Worm (Caenorhabditis elegans) whole organism, late embryonic: ENCODE results near the gene ogr-2.

ENCODE experiments used
- F13H6.1 ChIP-seq: sonication (generic microtip); optimal IDR thresholded peaks from 2 replicates; lab custom pipeline; 2016; ENCODE audit warnings: missing genetic modification characterization, missing compliant biosample characterization
- K09A11.1 ChIP-seq: sonication (generic microtip); optimal IDR thresholded peaks from 2 replicates; lab custom pipeline; 2017; ENCODE audit warnings: antibody characterized with exemption, mild to moderate bottlenecking, missing genetic modification characterization, missing compliant biosample characterization; ENCODE audit not compliant: insufficient read depth
- T23F11.4 ChIP-seq: fragments of 200-800 bp; sonication (Bioruptor generic); optimal IDR thresholded peaks from 2 replicates; lab custom pipeline; 2018; ENCODE audit warnings: mild to moderate bottlenecking, missing genetic modification characterization, missing compliant biosample characterization
- Y22D7AL.16 ChIP-seq: sonication (generic microtip); optimal IDR thresholded peaks from 2 replicates; lab custom pipeline; 2016; ENCODE audit warnings: missing genetic modification characterization, missing compliant biosample characterization
- ahr-1 ChIP-seq: sonication (generic microtip); optimal IDR thresholded peaks from 2 replicates; lab custom pipeline; 2016; ENCODE audit warnings: missing genetic modification characterization, missing compliant biosample characterization
- ama-1 ChIP-seq: fragments of 150-350 bp; optimal IDR thresholded peaks from 2 replicates; lab custom pipeline; 2014
- ceh-18 ChIP-seq: sonication (generic microtip); optimal IDR thresholded peaks from 2 replicates; lab custom pipeline; 2016; ENCODE audit warnings: missing genetic modification characterization, missing compliant biosample characterization
- ceh-2 ChIP-seq: sonication (generic microtip); optimal IDR thresholded peaks from 2 replicates; lab custom pipeline; 2016; ENCODE audit warnings: missing genotype, missing genetic modification characterization, missing compliant biosample characterization
- ceh-22 ChIP-seq: sonication (generic microtip); optimal IDR thresholded peaks from 2 replicates; lab custom pipeline; 2017; ENCODE audit warnings: missing biosample characterization, missing genetic modification characterization
- ceh-24 ChIP-seq: sonication (generic microtip); optimal IDR thresholded peaks from 2 replicates; lab custom pipeline; 2016; ENCODE audit warnings: mild to moderate bottlenecking, missing genetic modification characterization, missing compliant biosample characterization
- ceh-31 ChIP-seq: sonication (generic microtip); optimal IDR thresholded peaks from 2 replicates; lab custom pipeline; 2016; ENCODE audit warnings: missing genetic modification characterization, missing compliant biosample characterization
- ceh-45 ChIP-seq: fragments of 200-800 bp; sonication (Bioruptor generic); IDR thresholded peaks from 2 replicates; pipeline ENCODE4 v1.3.6; 2022; ENCODE audit warnings: missing genetic modification reagents, missing genetic modification characterization, missing compliant biosample characterization
- ceh-48 ChIP-seq: sonication (generic microtip); optimal IDR thresholded peaks from 2 replicates; lab custom pipeline; 2016; ENCODE audit warnings: missing genetic modification characterization, inconsistent platforms, missing compliant biosample characterization
- dmd-4 ChIP-seq: sonication (generic microtip); optimal IDR thresholded peaks from 2 replicates; lab custom pipeline; 2016; ENCODE audit warnings: borderline replicate concordance, missing genetic modification characterization, missing compliant biosample characterization
- elt-4 ChIP-seq: sonication (generic microtip); optimal IDR thresholded peaks from 2 replicates; lab custom pipeline; 2016; ENCODE audit warnings: missing genetic modification characterization, missing compliant biosample characterization
- ets-4 ChIP-seq: sonication (generic microtip); optimal IDR thresholded peaks from 2 replicates; lab custom pipeline; 2016; ENCODE audit warnings: missing genetic modification characterization, missing compliant biosample characterization
- gmeb-2 ChIP-seq: sonication (generic microtip); optimal IDR thresholded peaks from 2 replicates; lab custom pipeline; 2016; ENCODE audit warnings: missing genetic modification characterization, inconsistent platforms, missing compliant biosample characterization
- hlh-15 ChIP-seq: sonication (generic microtip); optimal IDR thresholded peaks from 2 replicates; lab custom pipeline; 2016; ENCODE audit warnings: missing genetic modification characterization, missing compliant biosample characterization
- hlh-30 ChIP-seq: sonication (generic microtip); optimal IDR thresholded peaks from 2 replicates; lab custom pipeline; 2017; ENCODE audit warnings: antibody characterized with exemption, missing genetic modification characterization, missing compliant biosample characterization; ENCODE audit not compliant: insufficient read depth
- hlh-8 ChIP-seq: sonication (generic microtip); optimal IDR thresholded peaks from 2 replicates; lab custom pipeline; 2016; ENCODE audit warnings: missing genotype, missing genetic modification characterization, missing compliant biosample characterization
- madf-2 ChIP-seq: sonication (generic microtip); optimal IDR thresholded peaks from 2 replicates; lab custom pipeline; 2017; ENCODE audit warnings: missing genetic modification characterization, missing compliant biosample characterization
- nfya-1 ChIP-seq: sonication (generic microtip); optimal IDR thresholded peaks from 2 replicates; lab custom pipeline; 2017; ENCODE audit warnings: missing genetic modification characterization, mild to moderate bottlenecking, missing compliant biosample characterization, antibody characterized with exemption, moderate library complexity
- nhr-11 ChIP-seq: fragments of 150-350 bp; optimal IDR thresholded peaks from 2 replicates; lab custom pipeline; 2014; ENCODE audit warnings: missing biosample characterization, missing genetic modification characterization
- nhr-232 ChIP-seq: sonication (generic microtip); optimal IDR thresholded peaks from 2 replicates; lab custom pipeline; 2016; ENCODE audit warnings: missing genetic modification characterization, missing compliant biosample characterization
- pat-9 ChIP-seq: fragments of 200-800 bp; sonication (Bioruptor generic); optimal IDR thresholded peaks from 2 replicates; lab custom pipeline; 2018; ENCODE audit warnings: mild to moderate bottlenecking, missing genetic modification characterization, moderate library complexity, missing compliant biosample characterization
- pqm-1 ChIP-seq: sonication (generic microtip); optimal IDR thresholded peaks from 2 replicates; lab custom pipeline; 2016; ENCODE audit warnings: missing genetic modification characterization, missing compliant biosample characterization
- rnt-1 ChIP-seq: sonication (generic microtip); optimal IDR thresholded peaks from 2 replicates; lab custom pipeline; 2016; ENCODE audit warnings: missing genetic modification characterization, missing compliant biosample characterization
- tbx-7 ChIP-seq: sonication (generic microtip); optimal IDR thresholded peaks from 2 replicates; lab custom pipeline; 2016; ENCODE audit warnings: missing genotype, missing genetic modification characterization, missing compliant biosample characterization
- unc-3 ChIP-seq, 2 experiments: fragments of 200-800 bp in 1 of 2; sonication (Bioruptor generic) in 1 of 2; sonication (generic microtip) in 1 of 2; conservative IDR thresholded peaks in 1 of 2; optimal IDR thresholded peaks in 1 of 2; 2 replicates each; pipeline versions ENCODE4 v1.3.6 to Lab custom; 2016 to 2022; ENCODE audit warnings: missing compliant biosample characterization in 2 of 2, missing genetic modification characterization in 2 of 2, missing genetic modification reagents in 1 of 2
- unc-42 ChIP-seq: sonication (generic microtip); optimal IDR thresholded peaks from 2 replicates; lab custom pipeline; 2016; ENCODE audit warnings: missing genotype, missing genetic modification characterization, missing compliant biosample characterization
- unc-55 ChIP-seq: sonication (generic microtip); optimal IDR thresholded peaks from 2 replicates; lab custom pipeline; 2017; ENCODE audit warnings: missing biosample characterization, missing genetic modification reagents, missing genetic modification characterization
- zip-5 ChIP-seq: sonication (generic microtip); optimal IDR thresholded peaks from 2 replicates; lab custom pipeline; 2016; ENCODE audit warnings: missing genetic modification characterization, missing compliant biosample characterization
- ztf-16 ChIP-seq: sonication (generic microtip); optimal IDR thresholded peaks from 2 replicates; lab custom pipeline; 2017; ENCODE audit warnings: missing genetic modification characterization, missing compliant biosample characterization

Gene ogr-2

ce11 chrII:10033163-10033871 is 7.6 kb upstream of the ogr-2 start, which contains the start of gene mtcu-2 (continued):
- TF ChIP-seq pqm-1 (tag; lab: Kevin White, UChicago) (peak; percentile 5), zip-5 (tag; lab: Kevin White, UChicago) (peak; percentile 10), ets-4 (tag; lab: Kevin White, UChicago) (peak; percentile 74)

DNA sequence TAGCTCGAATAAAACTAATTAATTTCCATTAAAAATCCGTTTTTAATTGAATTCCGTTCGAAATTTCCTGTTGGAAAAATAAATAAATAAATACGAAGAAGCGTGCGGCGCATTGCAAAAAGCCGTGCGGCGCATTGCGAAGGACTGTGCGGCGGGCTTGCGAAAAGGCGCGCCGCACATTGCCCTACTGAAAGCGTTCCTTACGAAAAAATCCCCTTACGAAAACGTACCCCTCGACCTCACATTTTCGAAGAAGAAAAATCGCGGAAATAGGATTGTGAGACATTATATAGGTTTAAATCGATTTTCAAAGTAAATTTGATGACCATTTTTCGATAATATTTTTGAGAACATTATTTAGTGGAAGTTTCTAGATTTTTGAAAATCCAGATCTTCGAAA is 6.2 kb upstream of the ogr-2 start:
- peak; percentile 78; the same call in 1 of the 2 replicates for TF ChIP-seq ceh-45 (GFP tag; lab: Robert Waterston, UW)

- TF ChIP-seq ceh-2 (tag; lab: Kevin White, UChicago) (no peak), hlh-8 (tag; lab: Kevin White, UChicago) (no peak), ceh-22 (no peak), tbx-7 (tag; lab: Kevin White, UChicago) (no peak), hlh-15 (tag; lab: Kevin White, UChicago) (no peak), ceh-48 (no peak), ceh-18 (tag; lab: Kevin White, UChicago) (no peak), unc-3 (GFP tag; conservative IDR thresholded peaks at IDR 0.05; lab: Robert Waterston, UW) (no peak), unc-3 (tag; optimal IDR thresholded peaks at IDR 0.05; lab: Kevin White, UChicago) (no peak), dmd-4 (tag; lab: Kevin White, UChicago) (no peak), ztf-16 (tag; lab: Kevin White, UChicago) (no peak), ceh-24 (tag; lab: Kevin White, UChicago) (no peak), elt-4 (tag; lab: Kevin White, UChicago) (no peak)
Measured at ce11 chrII:10035425-10035824, 5.5 kb upstream of the ogr-2 start.

DNA sequence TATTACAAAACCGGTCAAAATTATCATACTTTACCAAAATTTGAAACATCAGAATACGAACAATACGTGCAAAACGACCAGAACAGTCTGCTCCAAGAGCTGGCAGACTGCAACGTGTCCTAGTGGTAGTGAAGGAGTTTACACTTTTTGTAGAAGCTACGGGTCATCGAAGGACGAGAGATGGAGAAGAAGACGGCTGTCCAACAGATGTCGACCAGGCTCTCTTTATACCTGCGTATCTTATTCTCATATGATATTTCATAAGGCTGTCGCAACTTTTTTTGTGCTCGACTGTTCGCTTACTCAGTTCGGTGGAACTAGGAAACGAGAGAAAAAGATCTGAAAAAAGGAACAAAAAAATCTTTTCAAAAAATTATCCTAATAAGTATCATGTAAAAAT is 1.1 kb upstream of the ogr-2 start, which contains the start of gene let-268:
TSS of gene let-268 (minus strand) at position 182 of the 400 bp plus-strand sequence.
- TF ChIP-seq unc-55 (GFP tag; lab: Kevin White, UChicago) (peak; percentile 21), Y22D7AL.16 (no peak), hlh-8 (tag; lab: Kevin White, UChicago) (peak; percentile 78), nhr-11 (no peak)

- TF ChIP-seq rnt-1 (tag; lab: Kevin White, UChicago) (no peak), nhr-232 (no peak), unc-3 (GFP tag; conservative IDR thresholded peaks at IDR 0.05; lab: Robert Waterston, UW) (no peak), unc-3 (tag; optimal IDR thresholded peaks at IDR 0.05; lab: Kevin White, UChicago) (no peak), ztf-16 (tag; lab: Kevin White, UChicago) (no peak), gmeb-2 (tag; lab: Kevin White, UChicago) (no peak), elt-4 (tag; lab: Kevin White, UChicago) (no peak), K09A11.1 (tag; lab: Kevin White, UChicago) (no peak), ceh-31 (tag; lab: Kevin White, UChicago) (peak; percentile 42), ahr-1 (tag; lab: Kevin White, UChicago) (no peak), pat-9 (tag; lab: Kevin White, UChicago) (no peak), ama-1 (lab: Kevin White, UChicago) (no peak), unc-42 (tag; lab: Kevin White, UChicago) (peak; percentile 13), madf-2 (tag; lab: Kevin White, UChicago) (no peak), hlh-30 (no peak), nfya-1 (tag; lab: Kevin White, UChicago) (peak; percentile 15), ets-4 (tag; lab: Kevin White, UChicago) (no peak), F13H6.1 (tag; lab: Kevin White, UChicago) (no peak), pqm-1 (tag; lab: Kevin White, UChicago) (no peak), T23F11.4 (GFP tag; lab: Kevin White, UChicago) (no peak)
Measured at ce11 chrII:10044961-10045360, 4.0 kb downstream of the ogr-2 start, which contains the start of the genes F52H3.11 and bath-38. F52H3.11 (minus strand) TSS chrII:10045163. bath-38 (minus strand) TSS chrII:10045270.
